Worm (Caenorhabditis elegans) whole organism, late embryonic: ENCODE measurements around the gene sir-2.3.

ENCODE experiments used
- C08G9.2 ChIP-seq: sonication (generic microtip); optimal IDR thresholded peaks from 2 replicates; lab custom pipeline; 2016; ENCODE audit warnings: mild to moderate bottlenecking, missing genetic modification characterization, moderate library complexity, missing compliant biosample characterization
- K02D7.2 ChIP-seq: sonication (generic microtip); optimal IDR thresholded peaks from 2 replicates; lab custom pipeline; 2017; ENCODE audit warnings: mild to moderate bottlenecking, missing genetic modification characterization, missing compliant biosample characterization
- ahr-1 ChIP-seq: sonication (generic microtip); optimal IDR thresholded peaks from 2 replicates; lab custom pipeline; 2016; ENCODE audit warnings: missing genetic modification characterization, missing compliant biosample characterization
- ama-1 ChIP-seq: fragments of 150-350 bp; optimal IDR thresholded peaks from 2 replicates; lab custom pipeline; 2014
- ceh-18 ChIP-seq: sonication (generic microtip); optimal IDR thresholded peaks from 2 replicates; lab custom pipeline; 2016; ENCODE audit warnings: missing genetic modification characterization, missing compliant biosample characterization
- ceh-24 ChIP-seq: sonication (generic microtip); optimal IDR thresholded peaks from 2 replicates; lab custom pipeline; 2016; ENCODE audit warnings: mild to moderate bottlenecking, missing genetic modification characterization, missing compliant biosample characterization
- ceh-31 ChIP-seq: sonication (generic microtip); optimal IDR thresholded peaks from 2 replicates; lab custom pipeline; 2016; ENCODE audit warnings: missing genetic modification characterization, missing compliant biosample characterization
- ceh-34 ChIP-seq: sonication (generic microtip); optimal IDR thresholded peaks from 2 replicates; lab custom pipeline; 2016; ENCODE audit warnings: mild to moderate bottlenecking, missing genetic modification characterization, missing compliant biosample characterization
- ceh-6 ChIP-seq: fragments of 200-800 bp; sonication (Bioruptor generic); optimal IDR thresholded peaks from 2 replicates; lab custom pipeline; 2018; ENCODE audit warnings: mild to moderate bottlenecking, missing genetic modification characterization, missing compliant biosample characterization
- ceh-9 ChIP-seq: sonication (generic microtip); optimal IDR thresholded peaks from 2 replicates; lab custom pipeline; 2016; ENCODE audit warnings: mild to moderate bottlenecking, missing genetic modification characterization, inconsistent platforms, missing compliant biosample characterization
- elt-2 ChIP-seq: sonication (generic microtip); optimal IDR thresholded peaks from 2 replicates; lab custom pipeline; 2016; ENCODE audit warnings: missing genetic modification reagents, missing genetic modification characterization, missing compliant biosample characterization
- fkh-10 ChIP-seq: fragments of 150-350 bp; optimal IDR thresholded peaks from 2 replicates; lab custom pipeline; 2014; ENCODE audit warnings: missing biosample characterization, missing genetic modification reagents, missing genetic modification characterization
- fkh-6 ChIP-seq: sonication (generic microtip); optimal IDR thresholded peaks from 2 replicates; lab custom pipeline; 2016; ENCODE audit warnings: missing genetic modification characterization, missing compliant biosample characterization
- hlh-15 ChIP-seq: sonication (generic microtip); optimal IDR thresholded peaks from 2 replicates; lab custom pipeline; 2016; ENCODE audit warnings: missing genetic modification characterization, missing compliant biosample characterization
- hlh-8 ChIP-seq: sonication (generic microtip); optimal IDR thresholded peaks from 2 replicates; lab custom pipeline; 2016; ENCODE audit warnings: missing genotype, missing genetic modification characterization, missing compliant biosample characterization
- lim-6 ChIP-seq: sonication (generic microtip); optimal IDR thresholded peaks from 2 replicates; lab custom pipeline; 2016; ENCODE audit warnings: missing genetic modification characterization, missing compliant biosample characterization
- nfya-1 ChIP-seq: sonication (generic microtip); optimal IDR thresholded peaks from 2 replicates; lab custom pipeline; 2017; ENCODE audit warnings: missing genetic modification characterization, mild to moderate bottlenecking, missing compliant biosample characterization, antibody characterized with exemption, moderate library complexity
- nhr-232 ChIP-seq: sonication (generic microtip); optimal IDR thresholded peaks from 2 replicates; lab custom pipeline; 2016; ENCODE audit warnings: missing genetic modification characterization, missing compliant biosample characterization
- npax-4 ChIP-seq: sonication (generic microtip); optimal IDR thresholded peaks from 2 replicates; lab custom pipeline; 2016; ENCODE audit warnings: missing genetic modification characterization, missing compliant biosample characterization
- pax-1 ChIP-seq: fragments of 150-350 bp; optimal IDR thresholded peaks from 2 replicates; lab custom pipeline; 2014; ENCODE audit warnings: missing biosample characterization, missing genetic modification characterization
- pha-2 ChIP-seq: sonication (generic microtip); optimal IDR thresholded peaks from 2 replicates; lab custom pipeline; 2017; ENCODE audit warnings: mild to moderate bottlenecking, missing genetic modification characterization, missing compliant biosample characterization
- pqm-1 ChIP-seq: sonication (generic microtip); optimal IDR thresholded peaks from 2 replicates; lab custom pipeline; 2016; ENCODE audit warnings: missing genetic modification characterization, missing compliant biosample characterization
- pros-1 ChIP-seq: fragments of 150-350 bp; optimal IDR thresholded peaks from 2 replicates; lab custom pipeline; 2014; ENCODE audit warnings: missing biosample characterization, missing genetic modification reagents, missing genetic modification characterization
- rnt-1 ChIP-seq: sonication (generic microtip); optimal IDR thresholded peaks from 2 replicates; lab custom pipeline; 2016; ENCODE audit warnings: missing genetic modification characterization, missing compliant biosample characterization
- syd-9 ChIP-seq: sonication (generic microtip); optimal IDR thresholded peaks from 2 replicates; lab custom pipeline; 2016; ENCODE audit warnings: mild to moderate bottlenecking, missing genetic modification characterization, moderate library complexity, missing compliant biosample characterization
- tbx-7 ChIP-seq: sonication (generic microtip); optimal IDR thresholded peaks from 2 replicates; lab custom pipeline; 2016; ENCODE audit warnings: missing genotype, missing genetic modification characterization, missing compliant biosample characterization
- unc-3 ChIP-seq, 2 experiments: fragments of 200-800 bp in 1 of 2; sonication (Bioruptor generic) in 1 of 2; sonication (generic microtip) in 1 of 2; conservative IDR thresholded peaks in 1 of 2; optimal IDR thresholded peaks in 1 of 2; 2 replicates each; pipeline versions ENCODE4 v1.3.6 to Lab custom; 2016 to 2022; ENCODE audit warnings: missing compliant biosample characterization in 2 of 2, missing genetic modification characterization in 2 of 2, missing genetic modification reagents in 1 of 2
- ztf-16 ChIP-seq: sonication (generic microtip); optimal IDR thresholded peaks from 2 replicates; lab custom pipeline; 2017; ENCODE audit warnings: missing genetic modification characterization, missing compliant biosample characterization

Gene sir-2.3

DNA sequence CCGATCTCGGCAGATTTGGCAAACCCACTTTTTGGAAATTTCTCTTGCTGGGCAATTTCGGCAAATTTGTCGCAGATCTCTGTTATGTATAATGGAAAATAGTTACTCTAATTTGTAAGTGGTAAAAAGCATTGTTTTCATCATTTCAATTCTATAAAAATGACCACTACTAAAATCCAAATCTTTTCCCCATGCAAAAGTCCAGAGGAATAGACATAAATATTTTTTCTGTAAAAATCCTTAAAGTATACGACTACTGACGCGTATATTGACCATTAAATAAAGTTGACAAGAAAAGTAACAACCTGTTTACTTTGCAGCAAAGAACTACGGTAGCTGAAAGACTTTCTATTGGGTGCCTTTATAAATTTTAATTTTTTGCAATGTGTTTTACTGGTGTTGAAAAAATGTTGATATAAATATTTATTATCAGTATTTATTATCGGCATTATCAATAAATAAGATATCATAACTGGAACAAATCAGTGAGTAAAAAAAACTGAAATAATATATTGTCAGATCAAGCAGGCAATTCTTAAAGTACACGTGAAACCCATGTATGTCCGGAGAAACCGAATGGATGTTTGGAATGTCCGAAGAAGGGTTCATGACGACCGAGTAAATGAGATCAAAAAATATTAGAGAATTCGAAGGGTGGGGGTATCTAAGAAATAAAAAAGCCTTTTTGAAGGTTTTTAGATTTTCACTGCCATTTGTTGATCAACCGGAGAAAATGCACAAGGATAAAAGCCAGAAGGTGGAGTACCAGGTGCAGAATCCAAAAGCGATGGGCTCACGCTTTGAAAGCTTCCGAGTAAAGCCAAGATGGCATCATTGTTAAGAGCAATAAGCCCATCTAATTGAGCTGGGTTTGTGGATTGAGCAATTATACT lies 18.0 kb downstream of the sir-2.3 start:
- TF ChIP-seq elt-2 (tag; lab: Kevin White, UChicago), result peak; percentile 12
- TF ChIP-seq nhr-232 (tag; lab: Kevin White, UChicago), result no peak

- TF ChIP-seq pros-1 (tag; lab: Kevin White, UChicago), result no peak
- no peak for TF ChIP-seq tbx-7 (tag; lab: Kevin White, UChicago)
These were observed 18.8 kb downstream of the sir-2.3 start for ce11 chrX:13350123-13350798.

- TF ChIP-seq hlh-8 (tag; lab: Kevin White, UChicago) (no peak), ceh-18 (peak; percentile 11), K02D7.2 (tag; lab: Kevin White, UChicago) (no peak), C08G9.2 (tag; lab: Kevin White, UChicago) (peak; percentile 2)
- TF ChIP-seq, all 69 proteins: peak for 2
These were observed 19.6 kb downstream of the sir-2.3 start, which contains the start of gene mxl-3 for ce11 chrX:13350804-13351747. Gene mxl-3 (minus strand): TSS chrX:13350804.

DNA sequence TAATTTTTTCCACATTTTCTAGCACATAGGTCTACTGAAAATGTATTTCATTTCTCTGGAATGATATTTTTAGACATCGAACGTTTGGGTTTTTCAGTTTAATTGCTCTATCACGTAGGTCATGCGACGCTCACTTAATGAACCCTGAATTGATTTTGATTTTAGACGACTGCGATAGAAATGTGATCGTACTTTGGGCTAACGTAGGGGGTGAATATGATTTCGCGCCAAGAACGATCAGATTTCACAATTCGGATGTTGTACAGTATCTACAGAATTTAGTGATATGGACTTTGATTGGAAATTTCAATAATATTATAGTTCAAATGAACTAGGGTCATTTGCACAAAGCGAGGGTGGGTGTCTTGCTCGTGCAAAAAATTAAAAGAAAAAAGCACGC lies 20.7 kb downstream of the sir-2.3 start:
- TF ChIP-seq pax-1 (tag; lab: Kevin White, UChicago) (no peak), ama-1 (no peak), nfya-1 (tag; lab: Kevin White, UChicago) (no peak)

ce11 chrX:13353530-13353929 lies 22.0 kb downstream of the sir-2.3 start:
- no peak for TF ChIP-seq pha-2 (tag; lab: Kevin White, UChicago)
- TF ChIP-seq fkh-6, result no peak
- TF ChIP-seq hlh-15 (tag; lab: Kevin White, UChicago), result no peak
- no peak for TF ChIP-seq ceh-31 (tag; lab: Kevin White, UChicago)
- no peak for TF ChIP-seq syd-9 (tag; lab: Kevin White, UChicago)
- TF ChIP-seq ceh-9 (tag; lab: Kevin White, UChicago), result no peak
- no peak for TF ChIP-seq pax-1 (tag; lab: Kevin White, UChicago)

- TF ChIP-seq ahr-1 (tag; lab: Kevin White, UChicago), result no peak
- no peak for TF ChIP-seq ama-1
- no peak for TF ChIP-seq fkh-10 (GFP tag; lab: Kevin White, UChicago)
- no peak for TF ChIP-seq K02D7.2 (tag; lab: Kevin White, UChicago)
- no peak for TF ChIP-seq lim-6
- TF ChIP-seq pha-2 (tag; lab: Kevin White, UChicago), result no peak
These were observed 23.4 kb downstream of the sir-2.3 start for ce11 chrX:13354672-13355407.

DNA sequence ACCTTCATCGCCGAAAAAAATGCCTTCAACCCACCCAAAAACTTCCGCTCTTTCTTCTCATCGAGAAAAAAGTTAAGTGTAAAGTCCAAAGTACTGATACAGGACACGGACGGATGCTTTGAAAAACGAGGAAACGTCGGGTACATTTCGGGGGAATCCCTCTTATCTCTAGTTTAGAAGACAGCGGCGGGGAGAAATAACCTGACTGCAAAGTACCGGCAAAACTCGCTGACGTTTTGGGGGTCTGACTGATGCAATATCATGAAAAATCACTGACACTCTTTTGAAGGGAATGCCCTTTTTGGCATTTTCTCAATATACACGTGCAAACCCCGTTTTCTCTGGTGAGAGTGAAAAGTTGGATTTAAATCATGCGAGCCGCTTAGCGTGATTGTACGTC lies 25.0 kb downstream of the sir-2.3 start:
- no peak for TF ChIP-seq rnt-1 (tag; lab: Kevin White, UChicago)
- no peak for TF ChIP-seq ztf-16
- TF ChIP-seq unc-3 (GFP tag; conservative IDR thresholded peaks at IDR 0.05; lab: Robert Waterston, UW), result no peak
- TF ChIP-seq unc-3 (tag; optimal IDR thresholded peaks at IDR 0.05; lab: Kevin White, UChicago), result no peak
- TF ChIP-seq pqm-1, result no peak
- TF ChIP-seq nhr-232 (tag; lab: Kevin White, UChicago), result no peak
- TF ChIP-seq ceh-24 (tag; lab: Kevin White, UChicago), result no peak
- no peak for TF ChIP-seq fkh-6
- TF ChIP-seq ceh-34, result no peak
- TF ChIP-seq lim-6, result no peak
- no peak for TF ChIP-seq npax-4 (tag; lab: Kevin White, UChicago)
- TF ChIP-seq ceh-6 (GFP tag; lab: Kevin White, UChicago), result no peak
